In the genomic region with DNA sequence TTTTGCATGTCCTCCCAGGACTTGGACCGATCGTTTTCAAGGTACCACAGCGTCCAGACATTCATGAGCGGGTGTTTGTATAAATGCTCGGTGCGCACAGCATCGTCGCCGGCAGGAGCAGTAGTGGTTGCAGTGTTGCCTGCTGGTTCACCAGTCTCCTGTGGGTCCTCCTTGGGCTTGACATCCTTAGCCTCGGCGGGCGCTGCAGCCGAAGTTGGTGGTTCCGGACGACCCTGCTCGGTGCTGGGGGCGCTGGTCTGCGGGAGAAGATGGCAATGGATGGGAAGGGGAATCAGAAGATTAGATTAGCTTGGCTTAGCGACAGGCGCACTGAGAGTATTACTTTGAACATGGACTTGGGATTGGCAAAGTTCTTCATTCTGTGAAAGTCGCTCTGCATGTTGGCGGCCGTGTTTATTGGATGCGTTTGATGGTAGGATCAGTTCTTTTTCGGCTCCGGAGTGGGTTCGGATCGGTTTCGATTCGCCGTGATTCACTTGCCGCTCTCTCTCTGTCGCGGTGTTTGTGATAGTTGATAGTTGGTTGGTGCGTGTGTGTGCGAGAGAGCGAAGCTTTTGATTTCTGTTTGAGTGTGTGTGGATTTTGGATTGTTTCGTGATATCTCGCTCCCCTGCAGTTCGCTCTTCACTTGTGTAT, we compare ENCODE assay signal across 1 fruit fly cellular context.
TF ChIP-seq lines count a peak whose summit lies in the region.

No protein-coding gene starts in this region.

TF ChIP-seq in whole organism, embryonic, 481 proteins besides CTCF, POLR2A, EP300 and RAD21 (continued from another document):
- TF ChIP-seq CG13287 (GFP tag; IDR thresholded peaks at IDR 0.05; lab: Robert Waterston, UW; ENCODE audit: partially characterized antibody) (no peak), CG11093 (GFP tag; IDR thresholded peaks at IDR 0.05; lab: Robert Waterston, UW) (no peak), ewg (GFP tag; optimal IDR thresholded peaks at IDR 0.05; lab: Kevin White, UChicago) (no peak), tna (GFP tag; IDR thresholded peaks at IDR 0.05; lab: Robert Waterston, UW; ENCODE audit: partially characterized antibody) (no peak), CG18599 (GFP tag; optimal IDR thresholded peaks at IDR 0.05; lab: Kevin White, UChicago) (no peak), Ets65A (GFP tag; lab: Kevin White, UChicago) (no peak), CG9437 (GFP tag; optimal IDR thresholded peaks at IDR 0.05; lab: Kevin White, UChicago) (no peak), CG1832 (GFP tag; optimal IDR thresholded peaks at IDR 0.05; lab: Kevin White, UChicago) (peak; percentile 3), CG15514 (GFP tag; optimal IDR thresholded peaks at IDR 0.05; lab: Kevin White, UChicago) (peak; percentile 60), CG10654 (GFP tag; optimal IDR thresholded peaks at IDR 0.05; lab: Kevin White, UChicago) (no peak), CG7987 (GFP tag; optimal IDR thresholded peaks at IDR 0.05; lab: Kevin White, UChicago) (no peak), slbo (GFP tag; IDR thresholded peaks at IDR 0.05; lab: Robert Waterston, UW) (no peak), unpg (GFP tag; optimal IDR thresholded peaks at IDR 0.05; lab: Kevin White, UChicago) (no peak), br (optimal IDR thresholded peaks at IDR 0.05; lab: Kevin White, UChicago) (no peak), Trl (optimal IDR thresholded peaks at IDR 0.05; lab: Kevin White, UChicago) (peak; percentile 55 to 74), Trl (GFP tag; optimal IDR thresholded peaks at IDR 0.05; lab: Kevin White, UChicago) (no peak), CG15479 (GFP tag; optimal IDR thresholded peaks at IDR 0.05; lab: Kevin White, UChicago) (no peak), CG4617 (GFP tag; optimal IDR thresholded peaks at IDR 0.05; lab: Kevin White, UChicago; ENCODE audit: borderline replicate concordance) (no peak), Hey (tag; optimal IDR thresholded peaks at IDR 0.05; lab: Kevin White, UChicago) (no peak), CG6175 (GFP tag; IDR thresholded peaks at IDR 0.05; lab: Robert Waterston, UW) (no peak)
